Fruit fly (Drosophila melanogaster) whole organism, adult: ENCODE results near the gene fan.

Experiments used
- CG33017 ChIP-seq: fragments of 200-800 bp; sonication (Bioruptor generic); optimal IDR thresholded peaks from 2 replicates; lab custom pipeline; 2018; ENCODE audit warnings: missing biosample characterization, mild to moderate bottlenecking, missing genetic modification characterization, moderate library complexity
- Crg-1 ChIP-seq: fragments of 200-800 bp; sonication (Bioruptor generic); optimal IDR thresholded peaks from 2 replicates; lab custom pipeline; 2016; ENCODE audit warnings: missing biosample characterization, missing genetic modification characterization
- Mnt ChIP-seq: fragments of 200-800 bp; sonication (Bioruptor generic); optimal IDR thresholded peaks from 2 replicates; lab custom pipeline; 2016; ENCODE audit warnings: missing biosample characterization, mild to moderate bottlenecking, missing genetic modification characterization
- cnc ChIP-seq, 2 experiments: fragments of >200 bp; optimal IDR thresholded peaks; 2 replicates each; lab custom pipeline; 2017
- kay ChIP-seq: fragments of 200-800 bp; sonication (Bioruptor generic); peaks from one replicate; lab custom pipeline; 2016; ENCODE audit warnings: missing biosample characterization, missing genetic modification characterization, borderline replicate concordance
- pad ChIP-seq: fragments of 200-800 bp; sonication (Bioruptor generic); optimal IDR thresholded peaks from 3 replicates; lab custom pipeline; 2017; ENCODE audit warnings: missing biosample characterization, missing genetic modification characterization, mild to moderate bottlenecking, moderate library complexity, missing genetic modification reagents
- tj ChIP-seq: fragments of 200-800 bp; sonication (Bioruptor generic); optimal IDR thresholded peaks from 3 replicates; lab custom pipeline; 2017; ENCODE audit warnings: missing biosample characterization, mild to moderate bottlenecking, missing genetic modification characterization, moderate library complexity

- TF ChIP-seq Mnt (GFP tag; lab: Kevin White, UChicago) (no peak), cnc (optimal IDR thresholded peaks at IDR 0.05; lab: Kevin White, UChicago) (no peak), tj (GFP tag; lab: Kevin White, UChicago) (no peak), Crg-1 (no peak), kay (GFP tag; lab: Kevin White, UChicago) (no peak), CG33017 (tag; lab: Kevin White, UChicago) (no peak), pad (GFP tag; lab: Kevin White, UChicago) (no peak)
Measured at dm6 chr3L:8150284-8150683, 41.4 kb downstream of the fan start.
